Fruit fly (Drosophila melanogaster): Measurements from ENCODE around the gene CG18223.

CG18223 gene

DNA sequence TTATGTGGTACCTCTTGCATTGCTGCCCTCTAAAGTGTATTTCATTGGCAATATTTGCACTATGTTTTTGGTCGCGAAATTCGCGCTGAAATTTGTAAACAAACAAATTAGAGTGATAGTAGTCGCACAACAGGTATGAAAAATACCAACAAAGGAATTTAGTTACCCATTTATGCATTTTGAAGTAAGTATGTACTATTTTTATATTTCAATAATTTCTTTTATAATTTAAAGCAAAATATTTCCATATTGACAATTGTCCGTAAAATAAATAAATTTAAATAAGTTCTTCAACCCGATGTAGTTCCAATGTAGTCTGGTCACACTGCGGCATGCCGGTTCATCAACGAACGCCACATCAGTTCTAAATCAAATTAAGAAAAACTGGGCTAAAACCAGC, 47.7 kb downstream of the CG18223 start, which contains the start of the genes Rad9 and Uggt (continued):
- TF ChIP-seq CG6854 (GFP tag; optimal IDR thresholded peaks at IDR 0.05) (no peak), CG14014 (GFP tag; IDR thresholded peaks at IDR 0.05) (no peak), danr (GFP tag; IDR thresholded peaks at IDR 0.05) (no peak), CG7839 (tag; optimal IDR thresholded peaks at IDR 0.05) (no peak), Scr (GFP tag; IDR thresholded peaks at IDR 0.05; ENCODE audit: partially characterized antibody) (0 out of 2 replicates have a peak, but pooled peaks have one; percentile 43), lola (GFP tag; optimal IDR thresholded peaks at IDR 0.05) (peak in 1 of 3 experiments; percentile 41), nmo (GFP tag; optimal IDR thresholded peaks at IDR 0.05) (peak; percentile 50), CG10979 (tag; optimal IDR thresholded peaks at IDR 0.05) (peak; percentile 51), tup (GFP tag; optimal IDR thresholded peaks at IDR 0.05) (no peak), CG18599 (GFP tag; optimal IDR thresholded peaks at IDR 0.05) (peak; percentile 45), gsb (GFP tag; IDR thresholded peaks at IDR 0.05) (no peak), CG9215 (GFP tag; IDR thresholded peaks at IDR 0.05) (no peak), oc (tag; optimal IDR thresholded peaks at IDR 0.05) (no peak), zen2 (GFP tag; IDR thresholded peaks at IDR 0.05; ENCODE audit: partially characterized antibody) (no peak; the same call in 2 of the 3 replicates), CG9797 (GFP tag; optimal IDR thresholded peaks at IDR 0.05) (peak; percentile 82), CG8281 (tag; optimal IDR thresholded peaks at IDR 0.05) (no peak), kah (GFP tag; optimal IDR thresholded peaks at IDR 0.05) (no peak), YL-1 (GFP tag; optimal IDR thresholded peaks at IDR 0.05) (peak; percentile 22), CG18011 (GFP tag; optimal IDR thresholded peaks at IDR 0.05) (no peak), D19A (tag; optimal IDR thresholded peaks at IDR 0.05) (peak; percentile 9), CG8388 (GFP tag; optimal IDR thresholded peaks at IDR 0.05) (no peak), Six4 (GFP tag; optimal IDR thresholded peaks at IDR 0.05) (peak; percentile 32), CG6689 (GFP tag; IDR thresholded peaks at IDR 0.05) (0 out of 2 replicates have a peak, but pooled peaks have one; percentile 15), usp (GFP tag; optimal IDR thresholded peaks at IDR 0.05) (no peak), salm (tag; optimal IDR thresholded peaks at IDR 0.05) (no peak), sens (GFP tag) (peak; percentile 63), fu2 (GFP tag; optimal IDR thresholded peaks at IDR 0.05) (no peak), pros (GFP tag; optimal IDR thresholded peaks at IDR 0.05) (no peak), Ptx1 (GFP tag; IDR thresholded peaks at IDR 0.05) (0 out of 2 replicates have a peak, but pooled peaks have one; percentile 24), Max (GFP tag; optimal IDR thresholded peaks at IDR 0.05) (peak; percentile 53), CG4424 (GFP tag; optimal IDR thresholded peaks at IDR 0.05) (peak; percentile 0), CG10543 (GFP tag; optimal IDR thresholded peaks at IDR 0.05) (no peak), slbo (GFP tag; IDR thresholded peaks at IDR 0.05) (no peak; the same call in 1 of the 2 replicates), CG33557 (GFP tag; optimal IDR thresholded peaks at IDR 0.05) (no peak), esg (GFP tag; conservative IDR thresholded peaks at IDR 0.05) (no peak), Dek (tag; optimal IDR thresholded peaks at IDR 0.05) (no peak), prd (optimal IDR thresholded peaks at IDR 0.05) (no peak), prd (GFP tag; IDR thresholded peaks at IDR 0.05) (0 out of 3 replicates have a peak, but pooled peaks have one; percentile 29), CG15479 (GFP tag; optimal IDR thresholded peaks at IDR 0.05) (no peak), mld (GFP tag; IDR thresholded peaks at IDR 0.05; ENCODE audit: partially characterized antibody) (no peak), CG9727 (GFP tag; optimal IDR thresholded peaks at IDR 0.05) (peak; percentile 30), CG15073 (GFP tag; optimal IDR thresholded peaks at IDR 0.05) (no peak), phol (tag; optimal IDR thresholded peaks at IDR 0.05) (peak; percentile 54), CG8924 (tag; optimal IDR thresholded peaks at IDR 0.05) (peak; percentile 17), CG13287 (GFP tag; IDR thresholded peaks at IDR 0.05; ENCODE audit: partially characterized antibody) (peak; percentile 78), sisA (GFP tag; IDR thresholded peaks at IDR 0.05) (no peak), grn (GFP tag; optimal IDR thresholded peaks at IDR 0.05) (no peak), E2f2 (GFP tag; IDR thresholded peaks at IDR 0.05) (peak; percentile 75), lbe (GFP tag; optimal IDR thresholded peaks at IDR 0.05) (no peak), Xbp1 (GFP tag; optimal IDR thresholded peaks at IDR 0.05) (peak; percentile 58)
